Fruit fly (Drosophila melanogaster) whole organism: ENCODE data around the gene CG8837.

Experiments used
- CG8478 ChIP-seq: fragments of >200 bp; optimal IDR thresholded peaks from 2 replicates; lab custom pipeline; 2018; ENCODE audit warnings: inconsistent platforms
- Dll ChIP-seq: fragments of >200 bp; optimal IDR thresholded peaks from 2 replicates; lab custom pipeline; 2017
- pan ChIP-seq: fragments of >200 bp; optimal IDR thresholded peaks from 2 replicates; lab custom pipeline; 2017

- no peak for TF ChIP-seq pan
- no peak for TF ChIP-seq Dll (lab: Kevin White, UChicago)
- no peak for TF ChIP-seq CG8478 (lab: Kevin White, UChicago)
These were observed 39.5 kb upstream of the CG8837 start, which contains the start of gene OtopLb for dm6 chr2L:3280484-3280993.
